Worm (Caenorhabditis elegans): ENCODE data around the gene C07H4.1.

C07H4.1 gene

DNA sequence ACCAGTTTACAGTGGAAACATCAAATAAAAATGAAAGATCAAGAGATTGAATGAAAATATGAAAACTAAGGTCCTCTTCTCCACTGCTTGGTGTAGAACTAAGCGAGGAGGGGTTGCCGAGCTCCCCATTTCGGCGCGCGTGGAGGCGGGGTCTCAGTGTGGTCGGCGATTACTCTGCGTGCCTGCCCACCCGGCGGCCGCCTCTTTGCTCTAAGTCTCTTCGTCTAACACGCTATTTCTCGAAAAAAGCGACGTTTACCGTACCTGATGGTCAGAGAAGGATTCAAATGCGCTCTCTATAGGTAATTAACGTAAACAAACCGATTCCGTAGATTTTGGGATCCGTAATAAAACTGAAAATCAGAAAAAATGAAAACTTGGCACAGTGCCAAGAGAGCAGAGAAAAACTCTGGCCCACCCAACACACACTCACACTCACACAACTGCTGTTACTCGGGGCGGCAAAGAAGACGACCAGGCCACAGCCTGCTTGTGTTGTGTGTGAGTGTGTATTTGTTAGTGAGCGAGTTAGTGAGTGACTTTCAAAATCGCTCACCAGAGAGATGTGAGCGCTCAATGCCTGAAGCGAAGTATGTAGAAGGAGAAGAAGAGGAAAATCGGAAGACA, 31.8 kb downstream of the C07H4.1 start (continued):
- TF ChIP-seq set-16 (GFP tag; IDR thresholded peaks at IDR 0.05): peak; percentile 89
- TF ChIP-seq ceh-82 (tag; optimal IDR thresholded peaks at IDR 0.05): no peak
- no peak for TF ChIP-seq F49E8.2 (tag; optimal IDR thresholded peaks at IDR 0.05; ENCODE audit: borderline replicate concordance)
- no peak for TF ChIP-seq nhr-111 (GFP tag; optimal IDR thresholded peaks at IDR 0.05)
- no peak for TF ChIP-seq ceh-44 (GFP tag; IDR thresholded peaks at IDR 0.05)
- no peak for TF ChIP-seq zfp-3 (GFP tag; conservative IDR thresholded peaks at IDR 0.05)
- TF ChIP-seq lin-38 (GFP tag; IDR thresholded peaks at IDR 0.05): peak; percentile 56; the same call in 1 of the 2 replicates
- TF ChIP-seq ZK337.2 (GFP tag; IDR thresholded peaks at IDR 0.05): no peak
- no peak for TF ChIP-seq saeg-2 (GFP tag; IDR thresholded peaks at IDR 0.05)
- TF ChIP-seq unc-62 (GFP tag; optimal IDR thresholded peaks at IDR 0.05 in 1 of 2): no peak
- TF ChIP-seq unc-62 (tag; optimal IDR thresholded peaks at IDR 0.05): no peak
- no peak for TF ChIP-seq lin-39 (tag; optimal IDR thresholded peaks at IDR 0.05)
- TF ChIP-seq egl-27 (tag; optimal IDR thresholded peaks at IDR 0.05): peak; percentile 3
- no peak for TF ChIP-seq ceh-20 (GFP tag; IDR thresholded peaks at IDR 0.05)
- no peak for TF ChIP-seq snpc-4 (tag; optimal IDR thresholded peaks at IDR 0.05)
- TF ChIP-seq unc-130 (GFP tag; optimal IDR thresholded peaks at IDR 0.05): no peak
- no peak for TF ChIP-seq nhr-42 (GFP tag; IDR thresholded peaks at IDR 0.05)
- TF ChIP-seq php-3 (GFP tag; IDR thresholded peaks at IDR 0.05): no peak
- TF ChIP-seq mdl-1 (tag; optimal IDR thresholded peaks at IDR 0.05): peak; percentile 50 to 69
- TF ChIP-seq Y75B8A.6 (GFP tag; IDR thresholded peaks at IDR 0.05): no peak
- no peak for TF ChIP-seq R02D3.7 (tag; optimal IDR thresholded peaks at IDR 0.05)
- no peak for TF ChIP-seq sdz-12 (GFP tag; optimal IDR thresholded peaks at IDR 0.05)
- TF ChIP-seq rbr-2 (tag; optimal IDR thresholded peaks at IDR 0.05): peak; percentile 87
- no peak for TF ChIP-seq lin-15B (tag; optimal IDR thresholded peaks at IDR 0.05)
- TF ChIP-seq ZK546.5 (tag; optimal IDR thresholded peaks at IDR 0.05): no peak
- peak; percentile 72 to 76 for TF ChIP-seq lsy-2 (tag; optimal IDR thresholded peaks at IDR 0.05)
- peak; percentile 66 for TF ChIP-seq F37D6.2 (tag; optimal IDR thresholded peaks at IDR 0.05)
- TF ChIP-seq zip-2 (tag; optimal IDR thresholded peaks at IDR 0.05): no peak
- peak in 1 of 2 experiments; percentile 26 for TF ChIP-seq daf-16 (GFP tag; optimal IDR thresholded peaks at IDR 0.05)
- peak; percentile 48 for TF ChIP-seq daf-16 (tag; optimal IDR thresholded peaks at IDR 0.05)
- no peak for TF ChIP-seq ceh-62 (tag; optimal IDR thresholded peaks at IDR 0.05)
- no peak for TF ChIP-seq F26F4.8 (GFP tag; conservative IDR thresholded peaks at IDR 0.05)
- TF ChIP-seq ztf-11 (tag; optimal IDR thresholded peaks at IDR 0.05): no peak
- no peak for TF ChIP-seq daf-12 (tag; optimal IDR thresholded peaks at IDR 0.05)
- no peak for TF ChIP-seq nhr-76 (tag; optimal IDR thresholded peaks at IDR 0.05)
- TF ChIP-seq ztf-7 (tag; optimal IDR thresholded peaks at IDR 0.05): no peak
- TF ChIP-seq duxl-1 (tag; optimal IDR thresholded peaks at IDR 0.05; ENCODE audit: poor library complexity): no peak
- peak; percentile 63 for TF ChIP-seq nhr-28 (tag; optimal IDR thresholded peaks at IDR 0.05)
- no peak for TF ChIP-seq Y48G9A.11 (GFP tag; IDR thresholded peaks at IDR 0.05)
- no peak for TF ChIP-seq unc-39 (tag; optimal IDR thresholded peaks at IDR 0.05)
- TF ChIP-seq zfp-2 (tag; optimal IDR thresholded peaks at IDR 0.05): no peak
- peak; percentile 53 for TF ChIP-seq tra-1 (GFP tag; IDR thresholded peaks at IDR 0.05)
- peak; percentile 28; the same call in 1 of the 2 replicates for TF ChIP-seq arid-1 (GFP tag; conservative IDR thresholded peaks at IDR 0.05)
- TF ChIP-seq pqm-1 (tag; optimal IDR thresholded peaks at IDR 0.05): no peak
- no peak for TF ChIP-seq mxl-2 (GFP tag; conservative IDR thresholded peaks at IDR 0.05)
- TF ChIP-seq aly-2 (tag; optimal IDR thresholded peaks at IDR 0.05): no peak
- TF ChIP-seq dmd-9 (GFP tag; IDR thresholded peaks at IDR 0.05): no peak
- TF ChIP-seq gei-8 (GFP tag; optimal IDR thresholded peaks at IDR 0.05): no peak
- TF ChIP-seq nhr-41 (GFP tag; IDR thresholded peaks at IDR 0.05): no peak
- no peak for TF ChIP-seq skn-1 (tag; optimal IDR thresholded peaks at IDR 0.05)
- peak; percentile 76 for TF ChIP-seq nhr-11 (tag; optimal IDR thresholded peaks at IDR 0.05)
- peak; percentile 68 for TF ChIP-seq mes-2 (tag; optimal IDR thresholded peaks at IDR 0.05; ENCODE audit: poor library complexity, severe bottlenecking)

All from whole organism, L4 larva.